Fruit fly (Drosophila melanogaster): ENCODE data around the gene CG17129.

CG17129 gene

DNA sequence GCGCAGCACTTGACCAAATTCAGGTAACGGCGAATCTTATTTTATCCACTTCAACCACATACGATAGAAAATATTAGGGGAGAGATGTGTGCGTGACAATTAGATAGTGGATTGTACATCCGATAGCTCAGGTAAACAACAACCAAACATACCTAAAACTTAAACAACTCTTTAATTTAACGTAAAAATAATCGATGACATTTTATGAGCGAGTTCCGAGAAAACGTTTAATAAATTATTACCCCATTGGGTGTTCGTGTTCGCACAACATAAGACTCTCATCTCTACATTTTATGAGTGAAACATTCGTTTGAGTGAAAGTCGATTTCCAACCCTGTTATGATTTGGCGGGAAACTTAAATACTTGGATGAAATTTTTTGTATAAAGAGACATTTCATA, at the start of gene CG17129 (continued):
- TF ChIP-seq Ets97D (GFP tag; optimal IDR thresholded peaks at IDR 0.05): peak; percentile 73
- peak in 1 of 2 experiments; percentile 85 for TF ChIP-seq Pdp1 (GFP tag; optimal IDR thresholded peaks at IDR 0.05)
- peak; percentile 71 for TF ChIP-seq CG9727 (GFP tag; optimal IDR thresholded peaks at IDR 0.05)
- peak; percentile 67; the same call in 1 of the 2 replicates for TF ChIP-seq Atf6 (GFP tag; IDR thresholded peaks at IDR 0.05)
- peak; percentile 62 for TF ChIP-seq kni (GFP tag; optimal IDR thresholded peaks at IDR 0.05)
- TF ChIP-seq CG33557 (GFP tag; optimal IDR thresholded peaks at IDR 0.05): peak; percentile 69
- peak; percentile 34 for TF ChIP-seq CG18619 (GFP tag; optimal IDR thresholded peaks at IDR 0.05)
- peak; percentile 27 for TF ChIP-seq B-H2 (GFP tag; optimal IDR thresholded peaks at IDR 0.05)
- TF ChIP-seq CG4820 (GFP tag; optimal IDR thresholded peaks at IDR 0.05): peak; percentile 73
- TF ChIP-seq H15 (GFP tag; IDR thresholded peaks at IDR 0.05): peak; percentile 75
- peak; percentile 85 for TF ChIP-seq CG17829 (tag; optimal IDR thresholded peaks at IDR 0.05)
- peak; percentile 66 for TF ChIP-seq ERR (GFP tag; optimal IDR thresholded peaks at IDR 0.05)
- peak; percentile 96 for TF ChIP-seq Sry-δ (GFP tag; optimal IDR thresholded peaks at IDR 0.05)
- peak; percentile 45 for TF ChIP-seq Deaf1 (tag; optimal IDR thresholded peaks at IDR 0.05)
- TF ChIP-seq CG13775 (GFP tag; optimal IDR thresholded peaks at IDR 0.05): peak; percentile 78
- TF ChIP-seq CG16863 (GFP tag; optimal IDR thresholded peaks at IDR 0.05): peak; percentile 78
- peak in 1 of 3 experiments; percentile 44 for TF ChIP-seq Stat92E (GFP tag; optimal IDR thresholded peaks at IDR 0.05)
- TF ChIP-seq unc-4 (GFP tag; IDR thresholded peaks at IDR 0.05; ENCODE audit: partially characterized antibody): peak; percentile 95
- TF ChIP-seq CG7963 (GFP tag; IDR thresholded peaks at IDR 0.05; ENCODE audit: partially characterized antibody): peak; percentile 89
- peak; percentile 54 for TF ChIP-seq bcd (GFP tag; optimal IDR thresholded peaks at IDR 0.05)
- no peak for TF ChIP-seq pita (GFP tag; optimal IDR thresholded peaks at IDR 0.05)
- peak; percentile 77 for TF ChIP-seq CG2678 (tag; optimal IDR thresholded peaks at IDR 0.05)
- TF ChIP-seq CG3726 (GFP tag; IDR thresholded peaks at IDR 0.05): no peak
- no peak for TF ChIP-seq Tbp (GFP tag; optimal IDR thresholded peaks at IDR 0.05)
- TF ChIP-seq NK7.1 (GFP tag; optimal IDR thresholded peaks at IDR 0.05): peak; percentile 60
- peak; percentile 66 for TF ChIP-seq Atf3 (GFP tag; optimal IDR thresholded peaks at IDR 0.05)
- TF ChIP-seq Dek (tag; optimal IDR thresholded peaks at IDR 0.05): peak; percentile 60
- TF ChIP-seq row (GFP tag; IDR thresholded peaks at IDR 0.05): peak; percentile 94
- peak; percentile 38 for TF ChIP-seq vfl (GFP tag; optimal IDR thresholded peaks at IDR 0.05)
- TF ChIP-seq Gug (GFP tag; IDR thresholded peaks at IDR 0.05): peak; percentile 85
- peak; percentile 73 for TF ChIP-seq chn (GFP tag; optimal IDR thresholded peaks at IDR 0.05)
- peak; percentile 58 for TF ChIP-seq CG17385 (GFP tag; optimal IDR thresholded peaks at IDR 0.05)
- TF ChIP-seq crp (GFP tag; optimal IDR thresholded peaks at IDR 0.05): peak in 1 of 2 experiments; percentile 41
- peak; percentile 82 for TF ChIP-seq CG11504 (tag; optimal IDR thresholded peaks at IDR 0.05)
- peak; percentile 67 for TF ChIP-seq CG8924 (tag; optimal IDR thresholded peaks at IDR 0.05)
- no peak for TF ChIP-seq CG10431 (GFP tag; optimal IDR thresholded peaks at IDR 0.05)
- peak; percentile 31 for TF ChIP-seq Nf-YB (GFP tag; optimal IDR thresholded peaks at IDR 0.05)
- TF ChIP-seq Trl (optimal IDR thresholded peaks at IDR 0.05): no peak
- peak; percentile 84 for TF ChIP-seq Trl (GFP tag; optimal IDR thresholded peaks at IDR 0.05)
- TF ChIP-seq Atf-2 (GFP tag; optimal IDR thresholded peaks at IDR 0.05): peak; percentile 67
- TF ChIP-seq CG1792 (GFP tag; optimal IDR thresholded peaks at IDR 0.05): peak; percentile 29
- TF ChIP-seq Xrp1 (GFP tag; IDR thresholded peaks at IDR 0.05): peak; percentile 87
- peak; percentile 77 for TF ChIP-seq CG1647 (GFP tag; optimal IDR thresholded peaks at IDR 0.05)
- peak; percentile 84 for TF ChIP-seq CG3281 (GFP tag; optimal IDR thresholded peaks at IDR 0.05)
- TF ChIP-seq CG10321 (GFP tag; IDR thresholded peaks at IDR 0.05): no peak
- peak; percentile 28 for TF ChIP-seq cato (GFP tag; optimal IDR thresholded peaks at IDR 0.05; ENCODE audit: borderline replicate concordance)
- TF ChIP-seq CG31388 (GFP tag; optimal IDR thresholded peaks at IDR 0.05): no peak
- peak; percentile 74 for TF ChIP-seq grau (tag; optimal IDR thresholded peaks at IDR 0.05)
- TF ChIP-seq Sox100B (GFP tag; optimal IDR thresholded peaks at IDR 0.05): peak; percentile 61
- TF ChIP-seq pb (GFP tag; optimal IDR thresholded peaks at IDR 0.05): peak; percentile 46
- TF ChIP-seq wdn (GFP tag; IDR thresholded peaks at IDR 0.05): no peak
